Fruit fly (Drosophila melanogaster): ENCODE measurements around the gene msl-2.

msl-2 gene

dm6 chr2L:3437068-3437467, 28.8 kb downstream of the msl-2 start (continued):
- no peak for TF ChIP-seq CG8290 (GFP tag; optimal IDR thresholded peaks at IDR 0.05)
- TF ChIP-seq CG8290 (tag; optimal IDR thresholded peaks at IDR 0.05): peak in 1 of 2 experiments; percentile 56
- TF ChIP-seq CG17359 (tag; optimal IDR thresholded peaks at IDR 0.05): peak; percentile 79
- TF ChIP-seq CG16863 (GFP tag; optimal IDR thresholded peaks at IDR 0.05): no peak
- peak; percentile 18 for TF ChIP-seq CG33557 (GFP tag; optimal IDR thresholded peaks at IDR 0.05)
- no peak for TF ChIP-seq bigmax (GFP tag; optimal IDR thresholded peaks at IDR 0.05)
- TF ChIP-seq peb (GFP tag; IDR thresholded peaks at IDR 0.05): no peak
- TF ChIP-seq H15 (GFP tag; IDR thresholded peaks at IDR 0.05): peak; percentile 56; the same call in 1 of the 3 replicates
- peak; percentile 4 for TF ChIP-seq ems (GFP tag; optimal IDR thresholded peaks at IDR 0.05)
- peak; percentile 40 for TF ChIP-seq CG1529 (GFP tag; optimal IDR thresholded peaks at IDR 0.05)
- no peak for TF ChIP-seq tio (GFP tag; optimal IDR thresholded peaks at IDR 0.05)
- peak; percentile 56; the same call in 1 of the 2 replicates for TF ChIP-seq Xrp1 (GFP tag; IDR thresholded peaks at IDR 0.05)
- peak; percentile 6 for TF ChIP-seq wek (GFP tag; optimal IDR thresholded peaks at IDR 0.05)
- no peak for TF ChIP-seq dimm (GFP tag; IDR thresholded peaks at IDR 0.05)
- no peak for TF ChIP-seq ssp (GFP tag; IDR thresholded peaks at IDR 0.05)
- TF ChIP-seq lilli (GFP tag; optimal IDR thresholded peaks at IDR 0.05): no peak
- TF ChIP-seq CG14965 (GFP tag; optimal IDR thresholded peaks at IDR 0.05; ENCODE audit: borderline replicate concordance): no peak
- TF ChIP-seq H2.0 (GFP tag; IDR thresholded peaks at IDR 0.05): peak; percentile 15; the same call in 1 of the 2 replicates
- TF ChIP-seq CG2678 (tag; optimal IDR thresholded peaks at IDR 0.05): peak; percentile 73
- peak; percentile 31 for TF ChIP-seq Ets65A (GFP tag)
- TF ChIP-seq CG42726 (GFP tag; IDR thresholded peaks at IDR 0.05; ENCODE audit: partially characterized antibody): no peak
- TF ChIP-seq nom (GFP tag; optimal IDR thresholded peaks at IDR 0.05): no peak
- TF ChIP-seq Scr (GFP tag; IDR thresholded peaks at IDR 0.05; ENCODE audit: partially characterized antibody): no peak
- no peak for TF ChIP-seq Mrtf (GFP tag; IDR thresholded peaks at IDR 0.05)
- TF ChIP-seq Hand (GFP tag; optimal IDR thresholded peaks at IDR 0.05): no peak
- TF ChIP-seq CG30020 (tag; optimal IDR thresholded peaks at IDR 0.05): no peak
- no peak for TF ChIP-seq Dll (GFP tag; IDR thresholded peaks at IDR 0.05; ENCODE audit: partially characterized antibody)
- no peak for TF ChIP-seq Sin3A (optimal IDR thresholded peaks at IDR 0.05)
- TF ChIP-seq pho (GFP tag; optimal IDR thresholded peaks at IDR 0.05): no peak
- no peak for TF ChIP-seq klu (GFP tag; IDR thresholded peaks at IDR 0.05)
- peak; percentile 86 for TF ChIP-seq Drgx (GFP tag; IDR thresholded peaks at IDR 0.05)
- peak; percentile 3 for TF ChIP-seq cato (GFP tag; optimal IDR thresholded peaks at IDR 0.05; ENCODE audit: borderline replicate concordance)
- no peak for TF ChIP-seq toy (GFP tag; IDR thresholded peaks at IDR 0.05)
- peak; percentile 15 for TF ChIP-seq MTF-1 (GFP tag; optimal IDR thresholded peaks at IDR 0.05; ENCODE audit: borderline replicate concordance)
- TF ChIP-seq nerfin-2 (GFP tag; IDR thresholded peaks at IDR 0.05; ENCODE audit: partially characterized antibody): no peak
- TF ChIP-seq CG9876 (GFP tag; optimal IDR thresholded peaks at IDR 0.05): no peak
- TF ChIP-seq CG18619 (GFP tag; optimal IDR thresholded peaks at IDR 0.05): no peak
- no peak for TF ChIP-seq CG10959 (GFP tag; IDR thresholded peaks at IDR 0.05)
- peak; percentile 40 for TF ChIP-seq HHEX (GFP tag; optimal IDR thresholded peaks at IDR 0.05)
- peak; percentile 67; the same call in 2 of the 3 replicates for TF ChIP-seq CG34422 (GFP tag; IDR thresholded peaks at IDR 0.05)
- no peak for TF ChIP-seq CG16815 (GFP tag; optimal IDR thresholded peaks at IDR 0.05)
- TF ChIP-seq tgo (GFP tag; IDR thresholded peaks at IDR 0.05): peak; percentile 63; the same call in 2 of the 3 replicates
- TF ChIP-seq CG12071 (GFP tag; optimal IDR thresholded peaks at IDR 0.05): peak; percentile 63
- peak; percentile 31 for TF ChIP-seq CG9437 (GFP tag; optimal IDR thresholded peaks at IDR 0.05)
- no peak for TF ChIP-seq Lpt (GFP tag; optimal IDR thresholded peaks at IDR 0.05)
- TF ChIP-seq E2f2 (GFP tag; IDR thresholded peaks at IDR 0.05): peak; percentile 37; the same call in 1 of the 2 replicates
- peak; percentile 54 for TF ChIP-seq Ptx1 (GFP tag; IDR thresholded peaks at IDR 0.05)
- TF ChIP-seq stwl (tag; optimal IDR thresholded peaks at IDR 0.05): no peak
- TF ChIP-seq knrl (GFP tag; IDR thresholded peaks at IDR 0.05; ENCODE audit: partially characterized antibody): no peak
- no peak for TF ChIP-seq CG3163 (GFP tag; optimal IDR thresholded peaks at IDR 0.05)
- TF ChIP-seq CG12104 (GFP tag; optimal IDR thresholded peaks at IDR 0.05): peak; percentile 0
- TF ChIP-seq CG15269 (tag; optimal IDR thresholded peaks at IDR 0.05): peak; percentile 73
